Worm (Caenorhabditis elegans) whole organism, mixed stage, embryonic: ENCODE data around the gene cest-13.

Experiments used
- M03D4.4 ChIP-seq: sonication (generic microtip); optimal IDR thresholded peaks from 2 replicates; lab custom pipeline; 2017; ENCODE audit warnings: mild to moderate bottlenecking, missing genetic modification characterization, missing compliant biosample characterization
- bed-3 ChIP-seq: fragments of 200-800 bp; sonication (Bioruptor generic); optimal IDR thresholded peaks from 3 replicates; lab custom pipeline; 2018; ENCODE audit warnings: mild to moderate bottlenecking, missing genetic modification characterization, moderate library complexity, missing compliant biosample characterization
- blmp-1 ChIP-seq: fragments of 150-350 bp; optimal IDR thresholded peaks from 2 replicates; lab custom pipeline; 2014; ENCODE audit warnings: missing biosample characterization, missing genetic modification characterization
- ceh-39 ChIP-seq: fragments of 150-350 bp; optimal IDR thresholded peaks from 2 replicates; lab custom pipeline; 2014; ENCODE audit warnings: missing biosample characterization, missing genetic modification characterization
- ceh-43 ChIP-seq: fragments of 200-800 bp; sonication (Bioruptor generic); optimal IDR thresholded peaks from 2 replicates; lab custom pipeline; 2018; ENCODE audit warnings: mild to moderate bottlenecking, missing genetic modification characterization, moderate library complexity, missing compliant biosample characterization
- ceh-83 ChIP-seq: fragments of 200-800 bp; sonication (Bioruptor generic); optimal IDR thresholded peaks from 2 replicates; lab custom pipeline; 2018; ENCODE audit warnings: mild to moderate bottlenecking, missing genetic modification characterization, missing compliant biosample characterization
- ces-1 ChIP-seq: fragments of 150-350 bp; optimal IDR thresholded peaks from 2 replicates; lab custom pipeline; 2014; ENCODE audit warnings: missing biosample characterization, missing genetic modification reagents, missing genetic modification characterization
- drap-1 ChIP-seq: fragments of 200-800 bp; sonication (Bioruptor generic); optimal IDR thresholded peaks from 3 replicates; lab custom pipeline; 2018; ENCODE audit warnings: mild to moderate bottlenecking, missing genetic modification characterization, missing compliant biosample characterization
- elt-1 ChIP-seq: sonication (generic microtip); optimal IDR thresholded peaks from 2 replicates; lab custom pipeline; 2017; ENCODE audit warnings: missing genetic modification characterization, mild to moderate bottlenecking, missing compliant biosample characterization, antibody characterized with exemption, moderate library complexity, borderline replicate concordance; ENCODE audit not compliant: insufficient read depth
- elt-3 ChIP-seq: fragments of 150-350 bp; optimal IDR thresholded peaks from 2 replicates; lab custom pipeline; 2014; ENCODE audit warnings: missing biosample characterization, missing genetic modification characterization
- flh-1 ChIP-seq: fragments of 200-800 bp; sonication (Bioruptor generic); optimal IDR thresholded peaks from 2 replicates; lab custom pipeline; 2018; ENCODE audit warnings: mild to moderate bottlenecking, missing genetic modification characterization, moderate library complexity, missing compliant biosample characterization
- ham-2 ChIP-seq: fragments of 200-800 bp; sonication (Bioruptor generic); optimal IDR thresholded peaks from 2 replicates; lab custom pipeline; 2018; ENCODE audit warnings: mild to moderate bottlenecking, missing genetic modification characterization, missing compliant biosample characterization
- hlh-1 ChIP-seq: fragments of 150-350 bp; optimal IDR thresholded peaks from 2 replicates; lab custom pipeline; 2014; ENCODE audit warnings: missing biosample characterization, missing genetic modification reagents, missing genetic modification characterization
- lin-13 ChIP-seq: fragments of 150-350 bp; optimal IDR thresholded peaks from 2 replicates; lab custom pipeline; 2014; ENCODE audit warnings: missing biosample characterization, missing genetic modification characterization
- lin-32 ChIP-seq: fragments of 200-800 bp; sonication (Bioruptor generic); optimal IDR thresholded peaks from 2 replicates; lab custom pipeline; 2018; ENCODE audit warnings: mild to moderate bottlenecking, missing genetic modification characterization, missing compliant biosample characterization
- lsy-2 ChIP-seq: fragments of 150-350 bp; optimal IDR thresholded peaks from 2 replicates; lab custom pipeline; 2014; ENCODE audit warnings: missing biosample characterization, missing genetic modification characterization
- mab-5 ChIP-seq: fragments of 150-350 bp; optimal IDR thresholded peaks from 2 replicates; lab custom pipeline; 2014; ENCODE audit warnings: missing biosample characterization, missing genetic modification characterization
- mep-1 ChIP-seq: fragments of 150-350 bp; optimal IDR thresholded peaks from 2 replicates; lab custom pipeline; 2017; ENCODE audit warnings: missing biosample characterization, missing genetic modification reagents, missing genetic modification characterization, inconsistent platforms
- mls-2 ChIP-seq: sonication (generic microtip); optimal IDR thresholded peaks from 2 replicates; lab custom pipeline; 2016; ENCODE audit warnings: mild to moderate bottlenecking, missing genetic modification characterization, moderate library complexity, missing compliant biosample characterization
- nhr-12 ChIP-seq: fragments of 150-350 bp; optimal IDR thresholded peaks from 2 replicates; lab custom pipeline; 2014; ENCODE audit warnings: missing biosample characterization, missing genetic modification characterization
- nhr-2 ChIP-seq: fragments of 150-350 bp; optimal IDR thresholded peaks from 2 replicates; lab custom pipeline; 2014; ENCODE audit warnings: missing biosample characterization, missing genetic modification characterization
- nhr-237 ChIP-seq: fragments of 150-350 bp; optimal IDR thresholded peaks from 2 replicates; lab custom pipeline; 2014; ENCODE audit warnings: missing biosample characterization, missing genetic modification characterization
- nhr-28 ChIP-seq: fragments of 150-350 bp; optimal IDR thresholded peaks from 2 replicates; lab custom pipeline; 2014; ENCODE audit warnings: missing biosample characterization, missing genetic modification characterization
- nhr-76 ChIP-seq: sonication (generic microtip); optimal IDR thresholded peaks from 2 replicates; lab custom pipeline; 2017; ENCODE audit warnings: missing biosample characterization, missing genetic modification characterization
- pha-4 ChIP-seq: fragments of 150-350 bp; optimal IDR thresholded peaks from 2 replicates; lab custom pipeline; 2018; ENCODE audit warnings: missing biosample characterization, missing genetic modification reagents, missing genetic modification characterization
- sem-2 ChIP-seq: fragments of 200-800 bp; sonication (Bioruptor generic); optimal IDR thresholded peaks from 2 replicates; lab custom pipeline; 2018; ENCODE audit warnings: mild to moderate bottlenecking, missing genetic modification characterization, missing compliant biosample characterization
- snpc-4 ChIP-seq: fragments of 150-350 bp; optimal IDR thresholded peaks from 2 replicates; lab custom pipeline; 2014; ENCODE audit warnings: missing biosample characterization, missing genetic modification characterization
- sptf-1 ChIP-seq: sonication (generic microtip); optimal IDR thresholded peaks from 2 replicates; lab custom pipeline; 2017; ENCODE audit warnings: mild to moderate bottlenecking, missing genetic modification characterization, moderate library complexity, missing compliant biosample characterization
- tbx-8 ChIP-seq: fragments of 200-800 bp; sonication (Bioruptor generic); optimal IDR thresholded peaks from 2 replicates; lab custom pipeline; 2018; ENCODE audit warnings: mild to moderate bottlenecking, missing genetic modification characterization, moderate library complexity, missing compliant biosample characterization
- unc-39 ChIP-seq: fragments of 150-350 bp; optimal IDR thresholded peaks from 2 replicates; lab custom pipeline; 2014; ENCODE audit warnings: missing biosample characterization, missing genetic modification characterization
- unc-62 ChIP-seq: fragments of 150-350 bp; optimal IDR thresholded peaks from 2 replicates; lab custom pipeline; 2014; ENCODE audit warnings: missing biosample characterization, missing genetic modification reagents, missing genetic modification characterization
- zip-8 ChIP-seq: fragments of 150-350 bp; optimal IDR thresholded peaks from 2 replicates; lab custom pipeline; 2014; ENCODE audit warnings: missing biosample characterization, missing genetic modification characterization
- ztf-11 ChIP-seq: fragments of 150-350 bp; optimal IDR thresholded peaks from 2 replicates; lab custom pipeline; 2014; ENCODE audit warnings: missing biosample characterization, missing genetic modification characterization

Gene cest-13

ce11 chrX:13782074-13782462 lies 22.0 kb downstream of the cest-13 start:
- TF ChIP-seq blmp-1 (tag; lab: Kevin White, UChicago) = no peak
- no peak for TF ChIP-seq hlh-1 (tag; lab: Kevin White, UChicago)
- TF ChIP-seq M03D4.4 (tag; lab: Kevin White, UChicago) = no peak
- TF ChIP-seq ceh-43 (GFP tag; lab: Kevin White, UChicago) = no peak
- TF ChIP-seq unc-62 (GFP tag; lab: Kevin White, UChicago) = no peak
- TF ChIP-seq nhr-28 (tag; lab: Kevin White, UChicago) = no peak
- no peak for TF ChIP-seq nhr-2 (tag; lab: Kevin White, UChicago)
- TF ChIP-seq ztf-11 = no peak

- TF ChIP-seq lin-13 (tag; lab: Kevin White, UChicago) = no peak
- no peak for TF ChIP-seq tbx-8
- no peak for TF ChIP-seq hlh-1 (tag; lab: Kevin White, UChicago)
- no peak for TF ChIP-seq nhr-237 (tag; lab: Kevin White, UChicago)
- TF ChIP-seq ceh-83 (GFP tag; lab: Kevin White, UChicago) = no peak
- TF ChIP-seq sem-2 (GFP tag; lab: Kevin White, UChicago) = no peak
- no peak for TF ChIP-seq bed-3
- TF ChIP-seq unc-62 (GFP tag; lab: Kevin White, UChicago) = no peak
- TF ChIP-seq nhr-28 (tag; lab: Kevin White, UChicago) = no peak
- no peak for TF ChIP-seq nhr-2 (tag; lab: Kevin White, UChicago)
- no peak for TF ChIP-seq nhr-76 (tag; lab: Kevin White, UChicago)
- TF ChIP-seq nhr-12 (tag; lab: Kevin White, UChicago) = no peak
- TF ChIP-seq mab-5 = no peak
- no peak for TF ChIP-seq mep-1 (tag; lab: Kevin White, UChicago)
- TF ChIP-seq ceh-39 (tag; lab: Kevin White, UChicago) = no peak
- no peak for TF ChIP-seq drap-1 (GFP tag; lab: Kevin White, UChicago)
- TF ChIP-seq snpc-4 (tag; lab: Kevin White, UChicago) = no peak
These were observed 25.2 kb downstream of the cest-13 start, which contains the start of gene F55F3.4 for ce11 chrX:13785268-13785667. TSS of gene F55F3.4 (plus strand) at chrX:13785568.

DNA sequence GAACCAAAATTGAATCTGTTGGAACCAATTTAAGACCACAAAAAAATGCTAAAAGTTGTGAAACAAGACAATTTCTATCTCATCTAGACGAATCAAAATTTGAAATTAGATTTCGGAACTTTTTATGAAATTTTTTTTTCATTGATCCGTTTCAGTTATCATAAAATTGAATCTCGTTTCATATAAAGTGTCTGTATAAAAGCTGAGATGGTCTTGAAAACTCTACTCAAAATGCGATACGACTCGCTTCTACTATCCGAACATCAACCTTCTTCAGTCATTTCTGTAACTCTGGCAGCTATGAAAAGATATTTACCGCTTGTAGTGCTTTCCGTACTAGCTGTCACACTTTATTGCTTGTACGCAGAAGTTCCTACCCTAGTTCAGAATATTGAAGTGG lies 30.5 kb downstream of the cest-13 start, which contains the start of gene ZK1086.3:
Gene ZK1086.3 (plus strand): TSS at position 301 of the 400 bp plus-strand sequence.
- no peak for TF ChIP-seq nhr-28 (tag; lab: Kevin White, UChicago)
- TF ChIP-seq sem-2 (GFP tag; lab: Kevin White, UChicago) = no peak
- TF ChIP-seq hlh-1 (tag; lab: Kevin White, UChicago) = no peak

ce11 chrX:13793525-13793924 lies 33.5 kb downstream of the cest-13 start, which contains the start of gene ZK1086.2:
TSS of gene ZK1086.2 (minus strand) at chrX:13793625.
- no peak for TF ChIP-seq nhr-12 (tag; lab: Kevin White, UChicago)
- no peak for TF ChIP-seq lsy-2
- TF ChIP-seq tbx-8 = no peak
- TF ChIP-seq ces-1 = no peak
- TF ChIP-seq lin-13 (tag; lab: Kevin White, UChicago) = no peak
- no peak for TF ChIP-seq nhr-2 (tag; lab: Kevin White, UChicago)
- TF ChIP-seq blmp-1 (tag; lab: Kevin White, UChicago) = no peak
- TF ChIP-seq lin-32 (GFP tag; lab: Kevin White, UChicago) = no peak
- no peak for TF ChIP-seq sem-2 (GFP tag; lab: Kevin White, UChicago)
- no peak for TF ChIP-seq unc-39 (tag; lab: Kevin White, UChicago)
- no peak for TF ChIP-seq sptf-1 (tag; lab: Kevin White, UChicago)
- no peak for TF ChIP-seq drap-1 (GFP tag; lab: Kevin White, UChicago)
- TF ChIP-seq snpc-4 (tag; lab: Kevin White, UChicago) = no peak
- TF ChIP-seq mab-5 = no peak
- TF ChIP-seq zip-8 (tag; lab: Kevin White, UChicago) = no peak
- TF ChIP-seq ceh-43 (GFP tag; lab: Kevin White, UChicago) = no peak
- TF ChIP-seq flh-1 (GFP tag; lab: Kevin White, UChicago) = no peak
- no peak for TF ChIP-seq ztf-11

ce11 chrX:13803246-13803645 lies 43.2 kb downstream of the cest-13 start:
- TF ChIP-seq sem-2 (GFP tag; lab: Kevin White, UChicago) = no peak
- TF ChIP-seq nhr-2 (tag; lab: Kevin White, UChicago) = no peak
- TF ChIP-seq elt-3 (tag; lab: Kevin White, UChicago) = no peak
- no peak for TF ChIP-seq tbx-8
- TF ChIP-seq ztf-11 = no peak

ce11 chrX:13809773-13810172 lies 49.7 kb downstream of the cest-13 start, which contains the start of gene obr-3:
TSS of gene obr-3 (minus strand) at chrX:13809873.
- TF ChIP-seq zip-8 (tag; lab: Kevin White, UChicago) (no peak), sptf-1 (tag; lab: Kevin White, UChicago) (no peak), flh-1 (GFP tag; lab: Kevin White, UChicago) (no peak), nhr-12 (tag; lab: Kevin White, UChicago) (no peak), ham-2 (no peak), lin-32 (GFP tag; lab: Kevin White, UChicago) (no peak), ceh-83 (GFP tag; lab: Kevin White, UChicago) (no peak), pha-4 (tag; lab: Kevin White, UChicago) (no peak), hlh-1 (tag; lab: Kevin White, UChicago) (no peak), snpc-4 (tag; lab: Kevin White, UChicago) (no peak), sem-2 (GFP tag; lab: Kevin White, UChicago) (no peak), nhr-28 (tag; lab: Kevin White, UChicago) (no peak), ceh-43 (GFP tag; lab: Kevin White, UChicago) (no peak), nhr-76 (tag; lab: Kevin White, UChicago) (no peak), elt-1 (no peak), mls-2 (tag; lab: Kevin White, UChicago) (no peak), ceh-39 (tag; lab: Kevin White, UChicago) (no peak)
